Fruit fly (Drosophila melanogaster): ENCODE measurements around the gene CG3706.

The CG3706 gene

dm6 chrX:946162-946561 is 13.9 kb upstream of the CG3706 start:
- TF ChIP-seq h (GFP tag; optimal IDR thresholded peaks at IDR 0.05): peak; percentile 29
- no peak for TF ChIP-seq brk (GFP tag; optimal IDR thresholded peaks at IDR 0.05)
- TF ChIP-seq dl (GFP tag; optimal IDR thresholded peaks at IDR 0.05; ENCODE audit: insufficient read depth in 1 of 2, partially characterized antibody in 2 of 2): no peak

dm6 chrX:945446-946013 is 13.3 kb upstream of the CG3706 start, which contains the start of gene CG3703:
Gene CG3703 (minus strand): TSS chrX:945773.
- no peak for TF ChIP-seq woc (GFP tag; optimal IDR thresholded peaks at IDR 0.05)
- no peak for TF ChIP-seq Rel (GFP tag; optimal IDR thresholded peaks at IDR 0.05)
- TF ChIP-seq Rel (tag; optimal IDR thresholded peaks at IDR 0.05): peak; percentile 97

- TF ChIP-seq rgr (GFP tag; optimal IDR thresholded peaks at IDR 0.05) (peak; percentile 9), fru (GFP tag; optimal IDR thresholded peaks at IDR 0.05) (no peak), Rel (GFP tag; optimal IDR thresholded peaks at IDR 0.05) (no peak), Rel (tag; optimal IDR thresholded peaks at IDR 0.05) (no peak), Mio (GFP tag; optimal IDR thresholded peaks at IDR 0.05) (no peak), brk (GFP tag; optimal IDR thresholded peaks at IDR 0.05) (no peak), OdsH (GFP tag; optimal IDR thresholded peaks at IDR 0.05) (no peak), HLH106 (tag; optimal IDR thresholded peaks at IDR 0.05) (peak; percentile 11), psq (GFP tag; optimal IDR thresholded peaks at IDR 0.05) (peak; percentile 4), Vsx2 (GFP tag; optimal IDR thresholded peaks at IDR 0.05; ENCODE audit: partially characterized antibody) (no peak), h (GFP tag; optimal IDR thresholded peaks at IDR 0.05) (no peak)
Measured at dm6 chrX:940580-941184, 8.4 kb upstream of the CG3706 start, which contains the start of the genes CG3704 and mus81. Gene CG3704 (minus strand): TSS chrX:940805. Gene mus81 (plus strand): TSS chrX:941075.

dm6 chrX:935901-936207 is 3.6 kb upstream of the CG3706 start:
- no peak for TF ChIP-seq usp (GFP tag; optimal IDR thresholded peaks at IDR 0.05)
- no peak for TF ChIP-seq fru (GFP tag; optimal IDR thresholded peaks at IDR 0.05)
- no peak for TF ChIP-seq woc (GFP tag; optimal IDR thresholded peaks at IDR 0.05)
- no peak for TF ChIP-seq Myc (optimal IDR thresholded peaks at IDR 0.05)
- no peak for TF ChIP-seq Sp1 (GFP tag; optimal IDR thresholded peaks at IDR 0.05)
- TF ChIP-seq br (GFP tag; optimal IDR thresholded peaks at IDR 0.05): no peak
- no peak for TF ChIP-seq pan (optimal IDR thresholded peaks at IDR 0.05)
- TF ChIP-seq rgr (GFP tag; optimal IDR thresholded peaks at IDR 0.05): no peak
- TF ChIP-seq foxo (GFP tag; optimal IDR thresholded peaks at IDR 0.05): no peak
- no peak for TF ChIP-seq dmrt93B (GFP tag; optimal IDR thresholded peaks at IDR 0.05)
- TF ChIP-seq OdsH (GFP tag; optimal IDR thresholded peaks at IDR 0.05): no peak
- no peak for TF ChIP-seq psq (GFP tag; optimal IDR thresholded peaks at IDR 0.05)
- no peak for TF ChIP-seq dl (GFP tag; optimal IDR thresholded peaks at IDR 0.05; ENCODE audit: insufficient read depth in 1 of 2, partially characterized antibody in 2 of 2)
- no peak for TF ChIP-seq brk (GFP tag; optimal IDR thresholded peaks at IDR 0.05)

dm6 chrX:935049-935900 is 3.0 kb upstream of the CG3706 start, which contains the start of gene TRAM:
Gene TRAM (plus strand): TSS chrX:935232.
- no peak for TF ChIP-seq usp (GFP tag; optimal IDR thresholded peaks at IDR 0.05)
- TF ChIP-seq N (GFP tag; optimal IDR thresholded peaks at IDR 0.05): peak; percentile 46
- peak; percentile 59 for TF ChIP-seq Rel (GFP tag; optimal IDR thresholded peaks at IDR 0.05)
- TF ChIP-seq Rel (tag; optimal IDR thresholded peaks at IDR 0.05): peak; percentile 92
- peak; percentile 97 for TF ChIP-seq rgr (GFP tag; optimal IDR thresholded peaks at IDR 0.05)
- peak; percentile 75 for TF ChIP-seq Mio (GFP tag; optimal IDR thresholded peaks at IDR 0.05)
- peak; percentile 89 for TF ChIP-seq Hr83 (GFP tag; optimal IDR thresholded peaks at IDR 0.05; ENCODE audit: poor library complexity, severe bottlenecking)
- peak; percentile 78 to 98 for TF ChIP-seq foxo (GFP tag; optimal IDR thresholded peaks at IDR 0.05)
- peak; percentile 96 for TF ChIP-seq OdsH (GFP tag; optimal IDR thresholded peaks at IDR 0.05)
- TF ChIP-seq dmrt93B (GFP tag; optimal IDR thresholded peaks at IDR 0.05): peak; percentile 98
- no peak for TF ChIP-seq Abd-B (GFP tag; optimal IDR thresholded peaks at IDR 0.05)
- no peak for TF ChIP-seq dsf (GFP tag; optimal IDR thresholded peaks at IDR 0.05; ENCODE audit: borderline replicate concordance)
- TF ChIP-seq sv (GFP tag; optimal IDR thresholded peaks at IDR 0.05): peak; percentile 95
- peak; percentile 94 for TF ChIP-seq woc (GFP tag; optimal IDR thresholded peaks at IDR 0.05)
- peak; percentile 93 for TF ChIP-seq psq (GFP tag; optimal IDR thresholded peaks at IDR 0.05)
- TF ChIP-seq GATAd (GFP tag; optimal IDR thresholded peaks at IDR 0.05): peak; percentile 75
- peak; percentile 98 for TF ChIP-seq br (GFP tag; optimal IDR thresholded peaks at IDR 0.05)
- TF ChIP-seq Hr78 (GFP tag; optimal IDR thresholded peaks at IDR 0.05): no peak
- peak; percentile 47 for TF ChIP-seq Dif (GFP tag; optimal IDR thresholded peaks at IDR 0.05; ENCODE audit: partially characterized antibody)
- TF ChIP-seq h (GFP tag; optimal IDR thresholded peaks at IDR 0.05): peak; percentile 98
- peak; percentile 98 for TF ChIP-seq fru (GFP tag; optimal IDR thresholded peaks at IDR 0.05)
- TF ChIP-seq Sp1 (GFP tag; optimal IDR thresholded peaks at IDR 0.05): peak; percentile 98
- TF ChIP-seq tai (GFP tag; optimal IDR thresholded peaks at IDR 0.05): no peak
- TF ChIP-seq Dfd (GFP tag; optimal IDR thresholded peaks at IDR 0.05): peak; percentile 97
- TF ChIP-seq ey (GFP tag; optimal IDR thresholded peaks at IDR 0.05): peak; percentile 98
- peak; percentile 98 for TF ChIP-seq CG9705 (GFP tag; optimal IDR thresholded peaks at IDR 0.05)
- no peak for TF ChIP-seq Vsx2 (GFP tag; optimal IDR thresholded peaks at IDR 0.05; ENCODE audit: partially characterized antibody)
- peak; percentile 98 for TF ChIP-seq HLH106 (tag; optimal IDR thresholded peaks at IDR 0.05)
- TF ChIP-seq CG32264 (GFP tag; optimal IDR thresholded peaks at IDR 0.05): peak; percentile 84

Measured in whole organism, wandering third instar larva.